Fruit fly (Drosophila melanogaster): ENCODE results near the gene Gr10a.

The Gr10a gene

DNA sequence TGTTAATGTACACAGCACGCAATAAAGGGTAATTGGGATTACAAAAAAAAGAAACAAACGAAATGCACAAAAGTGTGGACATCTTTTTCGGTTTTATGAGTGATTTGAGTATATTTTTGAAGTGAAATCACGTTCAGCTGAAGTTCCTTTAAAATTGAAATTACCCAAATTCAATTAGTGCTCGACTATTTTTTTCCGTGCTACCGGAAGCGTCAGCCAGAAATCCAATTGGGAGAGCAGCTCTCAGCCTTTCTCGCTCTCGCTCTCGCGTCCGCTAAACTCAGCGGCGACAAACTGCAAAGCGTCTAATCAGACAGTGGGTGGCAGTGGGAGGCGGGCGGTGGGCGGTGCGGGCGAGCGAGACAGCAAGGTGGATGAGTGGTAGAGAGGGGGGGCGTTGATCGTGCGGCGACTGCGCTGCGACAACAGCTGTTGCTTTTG, 6.1 kb upstream of the Gr10a start (continued):
- TF ChIP-seq HHEX (GFP tag; optimal IDR thresholded peaks at IDR 0.05) (peak; percentile 93), CG4617 (GFP tag; optimal IDR thresholded peaks at IDR 0.05; ENCODE audit: borderline replicate concordance) (peak; percentile 57), Bdp1 (GFP tag; optimal IDR thresholded peaks at IDR 0.05) (peak; percentile 83), hkb (optimal IDR thresholded peaks at IDR 0.05) (no peak), hkb (GFP tag; IDR thresholded peaks at IDR 0.05) (peak; percentile 94), D (optimal IDR thresholded peaks at IDR 0.05) (no peak), D (GFP tag; optimal IDR thresholded peaks at IDR 0.05) (peak; percentile 80), eve (GFP tag; optimal IDR thresholded peaks at IDR 0.05) (peak in 1 of 2 experiments; percentile 94), jigr1 (GFP tag; IDR thresholded peaks at IDR 0.05) (peak; percentile 66; the same call in 2 of the 3 replicates), Atf6 (GFP tag; IDR thresholded peaks at IDR 0.05) (peak; percentile 92), Opbp (GFP tag; IDR thresholded peaks at IDR 0.05; ENCODE audit: partially characterized antibody) (no peak), zf30C (GFP tag; optimal IDR thresholded peaks at IDR 0.05) (peak; percentile 79), Gug (GFP tag; IDR thresholded peaks at IDR 0.05) (peak; percentile 81), usp (GFP tag; optimal IDR thresholded peaks at IDR 0.05) (no peak), CG14014 (GFP tag; IDR thresholded peaks at IDR 0.05) (peak; percentile 91), Camta (GFP tag; optimal IDR thresholded peaks at IDR 0.05) (peak; percentile 85), CG17361 (GFP tag; IDR thresholded peaks at IDR 0.05) (peak; percentile 85), Fer1 (GFP tag; optimal IDR thresholded peaks at IDR 0.05) (peak; percentile 95), CG8281 (tag; optimal IDR thresholded peaks at IDR 0.05) (peak; percentile 65), twi (tag; optimal IDR thresholded peaks at IDR 0.05) (peak; percentile 54), ttk (GFP tag; IDR thresholded peaks at IDR 0.05) (peak; percentile 83), CG4328 (GFP tag; optimal IDR thresholded peaks at IDR 0.05) (peak; percentile 65), CG30403 (GFP tag; optimal IDR thresholded peaks at IDR 0.05) (peak; percentile 90), CG42726 (GFP tag; IDR thresholded peaks at IDR 0.05; ENCODE audit: partially characterized antibody) (no peak), p53 (GFP tag; optimal IDR thresholded peaks at IDR 0.05) (peak; percentile 62), z (GFP tag; IDR thresholded peaks at IDR 0.05) (0 out of 3 replicates have a peak, but pooled peaks have one; percentile 20), tx (GFP tag; optimal IDR thresholded peaks at IDR 0.05) (peak; percentile 90), CG2889 (GFP tag; IDR thresholded peaks at IDR 0.05) (peak; percentile 86), pros (GFP tag; optimal IDR thresholded peaks at IDR 0.05) (no peak), Lpt (GFP tag; optimal IDR thresholded peaks at IDR 0.05) (no peak), tap (tag; optimal IDR thresholded peaks at IDR 0.05) (peak; percentile 79), CG30431 (GFP tag; optimal IDR thresholded peaks at IDR 0.05) (peak; percentile 69), CG2678 (tag; optimal IDR thresholded peaks at IDR 0.05) (peak; percentile 93), CTCF (GFP tag; optimal IDR thresholded peaks at IDR 0.05) (peak; percentile 30), CG7357 (GFP tag; IDR thresholded peaks at IDR 0.05) (peak; percentile 81), Lhr (GFP tag; optimal IDR thresholded peaks at IDR 0.05) (peak; percentile 26), crp (GFP tag; optimal IDR thresholded peaks at IDR 0.05) (peak in 1 of 2 experiments; percentile 58), CG7928 (GFP tag; optimal IDR thresholded peaks at IDR 0.05) (peak; percentile 65), CG12236 (GFP tag; optimal IDR thresholded peaks at IDR 0.05) (peak; percentile 77), CG15696 (tag; optimal IDR thresholded peaks at IDR 0.05) (peak; percentile 56), bigmax (GFP tag; optimal IDR thresholded peaks at IDR 0.05) (no peak), CG5180 (GFP tag; optimal IDR thresholded peaks at IDR 0.05) (peak; percentile 75), Xrp1 (GFP tag; IDR thresholded peaks at IDR 0.05) (peak; percentile 74), ATbp (GFP tag; optimal IDR thresholded peaks at IDR 0.05) (peak; percentile 83), yki (optimal IDR thresholded peaks at IDR 0.05) (no peak), HmgZ (tag; optimal IDR thresholded peaks at IDR 0.05) (peak; percentile 90), Optix (GFP tag; IDR thresholded peaks at IDR 0.05) (peak; percentile 82), pfk (GFP tag; optimal IDR thresholded peaks at IDR 0.05) (no peak), ap (GFP tag; IDR thresholded peaks at IDR 0.05) (peak; percentile 73), CG3847 (GFP tag; IDR thresholded peaks at IDR 0.05) (peak; percentile 91), Sry-δ (GFP tag; optimal IDR thresholded peaks at IDR 0.05) (peak; percentile 59), MTF-1 (GFP tag; optimal IDR thresholded peaks at IDR 0.05; ENCODE audit: borderline replicate concordance) (peak; percentile 57)
